Worm (Caenorhabditis elegans) whole organism, L3 larva: ENCODE data around the gene ehbp-1.

Source experiments
- egl-5 ChIP-seq: fragments of 150-350 bp; optimal IDR thresholded peaks from 2 replicates; lab custom pipeline; 2017; ENCODE audit warnings: missing biosample characterization, missing genetic modification reagents, missing genetic modification characterization, inconsistent platforms
- elt-1 ChIP-seq: fragments of 150-350 bp; optimal IDR thresholded peaks from 2 replicates; lab custom pipeline; 2014; ENCODE audit warnings: missing biosample characterization, missing genetic modification characterization
- lin-39 ChIP-seq: fragments of 150-350 bp; optimal IDR thresholded peaks from 2 replicates; lab custom pipeline; 2018; ENCODE audit warnings: missing biosample characterization, missing genetic modification reagents, missing genetic modification characterization
- nhr-11 ChIP-seq: fragments of 150-350 bp; optimal IDR thresholded peaks from 2 replicates; lab custom pipeline; 2014; ENCODE audit warnings: missing biosample characterization, missing genetic modification characterization
- nhr-12 ChIP-seq: fragments of 150-350 bp; optimal IDR thresholded peaks from 2 replicates; lab custom pipeline; 2014; ENCODE audit warnings: missing biosample characterization, missing genetic modification characterization
- nhr-23 ChIP-seq: fragments of 150-350 bp; optimal IDR thresholded peaks from 2 replicates; lab custom pipeline; 2014; ENCODE audit warnings: missing biosample characterization, missing genetic modification reagents, missing genetic modification characterization
- nhr-28 ChIP-seq: fragments of 150-350 bp; optimal IDR thresholded peaks from 2 replicates; lab custom pipeline; 2014; ENCODE audit warnings: missing biosample characterization, missing genetic modification characterization
- nhr-77 ChIP-seq: fragments of 150-350 bp; optimal IDR thresholded peaks from 2 replicates; lab custom pipeline; 2014; ENCODE audit warnings: missing biosample characterization, missing genetic modification characterization
- pha-4 ChIP-seq: fragments of 150-350 bp; optimal IDR thresholded peaks from 2 replicates; lab custom pipeline; 2014; ENCODE audit warnings: missing biosample characterization, missing genetic modification reagents, missing genetic modification characterization
- skn-1 ChIP-seq: fragments of 150-350 bp; optimal IDR thresholded peaks from 2 replicates; lab custom pipeline; 2014; ENCODE audit warnings: missing biosample characterization, missing genetic modification characterization
- unc-39 ChIP-seq: sonication (generic microtip); optimal IDR thresholded peaks from 4 replicates; lab custom pipeline; 2017; ENCODE audit warnings: missing biosample characterization, missing genetic modification characterization
- ztf-11 ChIP-seq: fragments of 150-350 bp; optimal IDR thresholded peaks from 2 replicates; lab custom pipeline; 2014; ENCODE audit warnings: missing biosample characterization, missing genetic modification characterization

- TF ChIP-seq skn-1 (tag; lab: Kevin White, UChicago): no peak
- TF ChIP-seq nhr-77 (tag; lab: Kevin White, UChicago): no peak
- TF ChIP-seq ztf-11 (tag; lab: Kevin White, UChicago): no peak
- TF ChIP-seq nhr-12 (tag; lab: Kevin White, UChicago): no peak
- no peak for TF ChIP-seq nhr-23 (tag; lab: Kevin White, UChicago)
- no peak for TF ChIP-seq nhr-28
- TF ChIP-seq lin-39 (tag; lab: Kevin White, UChicago): no peak
- no peak for TF ChIP-seq egl-5
- TF ChIP-seq elt-1 (tag; lab: Kevin White, UChicago): no peak
- no peak for TF ChIP-seq pha-4 (tag; lab: Kevin White, UChicago)
- no peak for TF ChIP-seq nhr-11
- no peak for TF ChIP-seq unc-39
These were observed 43.5 kb upstream of the ehbp-1 start for ce11 chrV:9506931-9507330.
